Worm (Caenorhabditis elegans) whole organism, mixed stage, embryonic: ENCODE results near the gene T05C3.6.

ENCODE experiments used
- blmp-1 ChIP-seq: fragments of 150-350 bp; optimal IDR thresholded peaks from 2 replicates; lab custom pipeline; 2014; ENCODE audit warnings: missing biosample characterization, missing genetic modification characterization
- unc-62 ChIP-seq: fragments of 150-350 bp; optimal IDR thresholded peaks from 2 replicates; lab custom pipeline; 2014; ENCODE audit warnings: missing biosample characterization, missing genetic modification reagents, missing genetic modification characterization

- TF ChIP-seq unc-62 (GFP tag; lab: Kevin White, UChicago): no peak
- no peak for TF ChIP-seq blmp-1
These were observed 9.2 kb downstream of the T05C3.6 start for ce11 chrV:5499475-5499874.
